Worm (Caenorhabditis elegans): Measurements from ENCODE around the gene ugt-35.

DNA sequence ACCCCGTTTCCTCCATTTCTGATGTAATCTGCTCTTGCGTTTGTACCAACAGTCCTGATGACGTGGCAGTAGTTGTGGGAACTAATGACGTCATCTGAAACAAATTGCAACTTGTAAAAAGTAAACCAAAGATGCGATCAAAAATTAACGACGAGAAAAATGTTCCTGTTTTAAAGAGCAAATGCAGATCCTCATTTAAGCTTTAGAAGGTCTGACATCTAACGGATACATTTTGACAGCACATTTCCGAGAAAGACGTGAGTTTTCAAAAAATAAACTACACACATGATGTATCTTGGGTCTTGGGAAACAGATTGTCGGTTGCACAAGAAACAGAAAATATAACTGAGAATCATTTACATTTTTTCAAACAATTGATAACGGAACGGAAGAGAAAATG, 38.6 kb downstream of the ugt-35 start, which contains the start of gene H09F14.1:
- no peak for TF ChIP-seq pqm-1 (tag; optimal IDR thresholded peaks at IDR 0.05)
- TF ChIP-seq tbx-2 (tag; optimal IDR thresholded peaks at IDR 0.05): no peak
- no peak for TF ChIP-seq dmd-4 (tag; optimal IDR thresholded peaks at IDR 0.05; ENCODE audit: borderline replicate concordance)
- TF ChIP-seq ceh-18 (tag; optimal IDR thresholded peaks at IDR 0.05): no peak
- no peak for TF ChIP-seq ceh-9 (tag; optimal IDR thresholded peaks at IDR 0.05)

Measured in whole organism, late embryonic.